Worm (Caenorhabditis elegans): ENCODE data around the gene K09H11.11.

ce11 chrV:5705510-5705909 lies 49.5 kb downstream of the K09H11.11 start, which contains the start of gene peli-1:
- TF ChIP-seq mep-1 (tag; optimal IDR thresholded peaks at IDR 0.05) (no peak), aha-1 (tag) (peak; percentile 47), F49E8.2 (tag; optimal IDR thresholded peaks at IDR 0.05; ENCODE audit: borderline replicate concordance) (no peak), ceh-62 (tag; optimal IDR thresholded peaks at IDR 0.05) (no peak), duxl-1 (tag; optimal IDR thresholded peaks at IDR 0.05; ENCODE audit: poor library complexity) (no peak), unc-62 (GFP tag; optimal IDR thresholded peaks at IDR 0.05 in 1 of 2) (no peak), unc-62 (tag; optimal IDR thresholded peaks at IDR 0.05) (no peak), tag-97 (GFP tag; IDR thresholded peaks at IDR 0.05) (no peak)
